Fruit fly (Drosophila melanogaster) whole organism, embryonic: ENCODE data around the gene CG8562.

ENCODE experiments used
- Ada2b ChIP-seq: fragments of 200-800 bp; sonication (Bioruptor generic); IDR thresholded peaks from 2 replicates; pipeline ENCODE4 v1.3.6; 2022; ENCODE audit warnings: missing biosample characterization, missing genetic modification characterization
- Asciz ChIP-seq: fragments of 200-800 bp; sonication (Bioruptor generic); optimal IDR thresholded peaks from 2 replicates; lab custom pipeline; 2017; ENCODE audit warnings: missing biosample characterization, mild to moderate bottlenecking, missing genetic modification characterization, missing genetic modification reagents
- Bdp1 ChIP-seq: fragments of 200-800 bp; sonication (Bioruptor generic); optimal IDR thresholded peaks from 3 replicates; lab custom pipeline; 2016; ENCODE audit warnings: missing biosample characterization, missing genetic modification characterization
- CG10462 ChIP-seq: fragments of 200-800 bp; sonication (Bioruptor generic); optimal IDR thresholded peaks from 2 replicates; lab custom pipeline; 2016; ENCODE audit warnings: missing biosample characterization, missing genetic modification characterization
- CG11085 ChIP-seq: fragments of 200-800 bp; sonication (Bioruptor generic); IDR thresholded peaks from 2 replicates; pipeline ENCODE4 v1.3.6; 2022; ENCODE audit warnings: missing biosample characterization, missing genetic modification characterization
- CG11695 ChIP-seq: fragments of 200-800 bp; sonication (Bioruptor generic); IDR thresholded peaks from 3 replicates; pipeline ENCODE4 v1.3.6; 2022; ENCODE audit warnings: missing biosample characterization, missing genetic modification characterization
- CG12104 ChIP-seq: fragments of 200-800 bp; sonication (Bioruptor generic); optimal IDR thresholded peaks from 3 replicates; lab custom pipeline; 2016; ENCODE audit warnings: missing biosample characterization, missing genetic modification characterization
- CG13894 ChIP-seq: fragments of 200-800 bp; sonication (Bioruptor generic); optimal IDR thresholded peaks from 3 replicates; lab custom pipeline; 2018; ENCODE audit warnings: missing biosample characterization, mild to moderate bottlenecking, missing genetic modification characterization, moderate library complexity
- CG16813 ChIP-seq: fragments of 200-800 bp; sonication (Bioruptor generic); IDR thresholded peaks from 3 replicates; pipeline ENCODE4 v1.3.6; 2022; ENCODE audit warnings: missing biosample characterization, missing genetic modification characterization; ENCODE audit not compliant: partially characterized antibody
- CG30020 ChIP-seq: fragments of 200-800 bp; optimal IDR thresholded peaks from 2 replicates; lab custom pipeline; 2019; ENCODE audit warnings: missing biosample characterization, mild to moderate bottlenecking, missing genetic modification characterization, moderate library complexity
- CG3065 ChIP-seq: fragments of 200-800 bp; sonication (Bioruptor generic); optimal IDR thresholded peaks from 2 replicates; lab custom pipeline; 2016; ENCODE audit warnings: missing biosample characterization, missing genetic modification characterization
- CG32532 ChIP-seq: fragments of 200-800 bp; sonication (Bioruptor generic); IDR thresholded peaks from 2 replicates; pipeline ENCODE4 v1.3.6; 2022; ENCODE audit warnings: missing biosample characterization, missing genetic modification characterization
- CG34224 ChIP-seq: fragments of 200-800 bp; sonication (Bioruptor generic); IDR thresholded peaks from 3 replicates; pipeline ENCODE4 v1.3.6; 2022; ENCODE audit warnings: missing biosample characterization, missing genetic modification characterization; ENCODE audit not compliant: partially characterized antibody
- CG4328 ChIP-seq: fragments of 200-800 bp; sonication (Bioruptor generic); optimal IDR thresholded peaks from 3 replicates; lab custom pipeline; 2017; ENCODE audit warnings: missing biosample characterization, missing genetic modification reagents, missing genetic modification characterization
- CG4730 ChIP-seq: fragments of 200-800 bp; sonication (Bioruptor generic); IDR thresholded peaks from 2 replicates; pipeline ENCODE4 v1.3.6; 2022; ENCODE audit warnings: missing biosample characterization, missing genetic modification characterization
- CG6272 ChIP-seq: fragments of 200-800 bp; sonication (Bioruptor generic); IDR thresholded peaks from 2 replicates; pipeline ENCODE4 v1.3.6; 2022; ENCODE audit warnings: missing biosample characterization, missing genetic modification characterization
- CG7357 ChIP-seq: fragments of 200-800 bp; sonication (Bioruptor generic); IDR thresholded peaks from 3 replicates; pipeline ENCODE4 v1.3.6; 2022; ENCODE audit warnings: missing biosample characterization, missing genetic modification characterization
- CG8478 ChIP-seq: fragments of >200 bp; optimal IDR thresholded peaks from 2 replicates; lab custom pipeline; 2018
- Doc2 ChIP-seq: fragments of 200-800 bp; sonication (Bioruptor generic); IDR thresholded peaks from 2 replicates; pipeline ENCODE4 v1.3.6; 2022; ENCODE audit warnings: missing biosample characterization, missing genetic modification characterization
- Doc3 ChIP-seq: fragments of 200-800 bp; sonication (Bioruptor generic); IDR thresholded peaks from 3 replicates; pipeline ENCODE4 v1.3.6; 2022; ENCODE audit warnings: missing biosample characterization, missing genetic modification characterization; ENCODE audit not compliant: partially characterized antibody
- Jarid2 ChIP-seq: fragments of 200-800 bp; sonication (Bioruptor generic); optimal IDR thresholded peaks from 3 replicates; lab custom pipeline; 2017; ENCODE audit warnings: mild to moderate bottlenecking, missing biosample characterization, missing genetic modification reagents, missing genetic modification characterization
- Lpt ChIP-seq: fragments of >200 bp; optimal IDR thresholded peaks from 2 replicates; lab custom pipeline; 2018; ENCODE audit warnings: missing biosample characterization, missing genetic modification characterization
- MESR4 ChIP-seq: fragments of 200-800 bp; sonication (Bioruptor generic); optimal IDR thresholded peaks from 2 replicates; lab custom pipeline; 2018; ENCODE audit warnings: missing biosample characterization, mild to moderate bottlenecking, missing genetic modification characterization, moderate library complexity
- NfI ChIP-seq: fragments of 200-800 bp; sonication (Bioruptor generic); optimal IDR thresholded peaks from 3 replicates; lab custom pipeline; 2018; ENCODE audit warnings: missing biosample characterization, mild to moderate bottlenecking, missing genetic modification characterization, moderate library complexity
- PHDP ChIP-seq: fragments of 200-800 bp; sonication (Bioruptor generic); optimal IDR thresholded peaks from 3 replicates; lab custom pipeline; 2018; ENCODE audit warnings: missing biosample characterization, mild to moderate bottlenecking, missing genetic modification characterization, moderate library complexity
- Taf1 ChIP-seq: fragments of 200-800 bp; sonication (Bioruptor generic); IDR thresholded peaks from 2 replicates; pipeline ENCODE4 v1.3.6; 2022; ENCODE audit warnings: missing biosample characterization, missing genetic modification characterization
- Usf ChIP-seq: fragments of 200-800 bp; sonication (Bioruptor generic); optimal IDR thresholded peaks from 2 replicates; lab custom pipeline; 2017; ENCODE audit warnings: missing genotype, missing biosample characterization, missing genetic modification characterization
- ara ChIP-seq: fragments of 200-800 bp; sonication (Bioruptor generic); IDR thresholded peaks from 2 replicates; pipeline ENCODE4 v1.3.6; 2022; ENCODE audit warnings: missing biosample characterization, missing genetic modification characterization
- bowl ChIP-seq: fragments of 200-800 bp; sonication (Bioruptor generic); IDR thresholded peaks from 2 replicates; pipeline ENCODE4 v1.3.6; 2022; ENCODE audit warnings: missing biosample characterization, missing genetic modification characterization
- btn ChIP-seq: fragments of 200-800 bp; sonication (Bioruptor generic); optimal IDR thresholded peaks from 2 replicates; lab custom pipeline; 2016; ENCODE audit warnings: missing biosample characterization, missing genetic modification characterization
- caup ChIP-seq: fragments of 200-800 bp; sonication (Bioruptor generic); optimal IDR thresholded peaks from 3 replicates; lab custom pipeline; 2017; ENCODE audit warnings: missing biosample characterization, mild to moderate bottlenecking, missing genetic modification characterization, moderate library complexity; ENCODE audit not compliant: severe bottlenecking
- chn ChIP-seq: fragments of 200-800 bp; sonication (Bioruptor generic); optimal IDR thresholded peaks from 2 replicates; lab custom pipeline; 2016; ENCODE audit warnings: missing biosample characterization, missing genetic modification characterization
- cwo ChIP-seq: fragments of 200-800 bp; sonication (Bioruptor generic); optimal IDR thresholded peaks from 3 replicates; lab custom pipeline; 2017; ENCODE audit warnings: missing biosample characterization, missing genetic modification characterization, mild to moderate bottlenecking, moderate library complexity, missing genetic modification reagents
- dpn ChIP-seq, 2 experiments: fragments of 200-800 bp; sonication (Bioruptor generic); optimal IDR thresholded peaks; 3 replicates each; lab custom pipeline; 2016; ENCODE audit warnings: missing biosample characterization in 2 of 2, missing genetic modification characterization in 2 of 2
- fd3F ChIP-seq: fragments of 200-800 bp; sonication (Bioruptor generic); optimal IDR thresholded peaks from 2 replicates; lab custom pipeline; 2018; ENCODE audit warnings: missing biosample characterization, mild to moderate bottlenecking, missing genetic modification characterization, moderate library complexity
- fu2 ChIP-seq: fragments of 200-800 bp; sonication (Bioruptor generic); optimal IDR thresholded peaks from 2 replicates; lab custom pipeline; 2016; ENCODE audit warnings: missing biosample characterization, missing genetic modification characterization
- gce ChIP-seq: fragments of 200-800 bp; sonication (Bioruptor generic); IDR thresholded peaks from 3 replicates; pipeline ENCODE4 v1.3.6; 2022; ENCODE audit warnings: missing biosample characterization, missing genetic modification characterization
- grau ChIP-seq: fragments of 200-800 bp; optimal IDR thresholded peaks from 3 replicates; lab custom pipeline; 2019; ENCODE audit warnings: missing biosample characterization, mild to moderate bottlenecking, missing genetic modification characterization, moderate library complexity
- gsb-n ChIP-seq: fragments of 200-800 bp; sonication (Bioruptor generic); optimal IDR thresholded peaks from 3 replicates; lab custom pipeline; 2018; ENCODE audit warnings: missing biosample characterization, mild to moderate bottlenecking, missing genetic modification characterization
- her ChIP-seq: fragments of 200-800 bp; sonication (Bioruptor generic); optimal IDR thresholded peaks from 2 replicates; lab custom pipeline; 2016; ENCODE audit warnings: missing biosample characterization, missing genetic modification characterization
- hth ChIP-seq: fragments of >200 bp; optimal IDR thresholded peaks from 2 replicates; lab custom pipeline; 2017; ENCODE audit warnings: inconsistent platforms
- jing ChIP-seq: fragments of 200-800 bp; sonication (Bioruptor generic); optimal IDR thresholded peaks from 2 replicates; lab custom pipeline; 2018; ENCODE audit warnings: missing biosample characterization, mild to moderate bottlenecking, missing genetic modification characterization
- ken ChIP-seq: fragments of 200-800 bp; sonication (Bioruptor generic); IDR thresholded peaks from 3 replicates; pipeline ENCODE4 v1.3.6; 2022; ENCODE audit warnings: missing biosample characterization, missing genetic modification characterization
- lab ChIP-seq: fragments of 200-800 bp; sonication (Bioruptor generic); optimal IDR thresholded peaks from 3 replicates; lab custom pipeline; 2017; ENCODE audit warnings: missing biosample characterization, missing genetic modification characterization, mild to moderate bottlenecking, moderate library complexity, missing genetic modification reagents
- luna ChIP-seq: fragments of 200-800 bp; sonication (Bioruptor generic); optimal IDR thresholded peaks from 2 replicates; lab custom pipeline; 2016; ENCODE audit warnings: missing biosample characterization, missing genetic modification characterization
- ssp ChIP-seq: fragments of 200-800 bp; sonication (Bioruptor generic); IDR thresholded peaks from 2 replicates; pipeline ENCODE4 v1.3.6; 2022; ENCODE audit warnings: missing biosample characterization, missing genetic modification characterization
- tap ChIP-seq: fragments of 200-800 bp; optimal IDR thresholded peaks from 3 replicates; lab custom pipeline; 2019; ENCODE audit warnings: missing biosample characterization, mild to moderate bottlenecking, missing genetic modification characterization, moderate library complexity
- ttk ChIP-seq: fragments of 200-800 bp; sonication (Bioruptor generic); IDR thresholded peaks from 2 replicates; pipeline ENCODE4 v2.1.2; 2022; ENCODE audit warnings: missing biosample characterization, missing genetic modification characterization
- zfh2 ChIP-seq: fragments of 200-800 bp; sonication (Bioruptor generic); optimal IDR thresholded peaks from 2 replicates; lab custom pipeline; 2016; ENCODE audit warnings: missing biosample characterization, missing genetic modification characterization

The CG8562 gene

dm6 chr3L:7434715-7435653, 36.9 kb downstream of the CG8562 start, which contains the start of gene Rac2 (continued):
- TF ChIP-seq MESR4 (GFP tag; lab: Kevin White, UChicago) (peak; percentile 14), hth (lab: Kevin White, UChicago) (no peak), zfh2 (GFP tag; lab: Kevin White, UChicago) (no peak), CG4730 (no peak), luna (GFP tag; lab: Kevin White, UChicago) (no peak), CG8478 (lab: Kevin White, UChicago) (peak; percentile 91), NfI (GFP tag; lab: Kevin White, UChicago) (peak; percentile 13), CG10462 (no peak), chn (peak; percentile 57), Doc2 (GFP tag; lab: Robert Waterston, UW) (no peak), caup (GFP tag; lab: Kevin White, UChicago) (peak; percentile 54), CG13894 (tag; lab: Kevin White, UChicago) (no peak), Usf (no peak), Lpt (GFP tag; lab: Kevin White, UChicago) (no peak), CG11695 (0 out of 3 replicates have a peak, but pooled peaks have one; percentile 27), Doc3 (no peak), gce (GFP tag; lab: Robert Waterston, UW) (peak; percentile 51; the same call in 1 of the 3 replicates), grau (tag; lab: Kevin White, UChicago) (peak; percentile 90), jing (GFP tag; lab: Kevin White, UChicago) (no peak), ssp (GFP tag; lab: Robert Waterston, UW) (no peak), CG12104 (no peak), dpn (GFP tag; optimal IDR thresholded peaks at IDR 0.05; lab: Kevin White, UChicago) (no peak), CG32532 (GFP tag; lab: Robert Waterston, UW) (peak; percentile 61; the same call in 1 of the 2 replicates), PHDP (tag; lab: Kevin White, UChicago) (peak; percentile 23), CG16813 (GFP tag; lab: Robert Waterston, UW) (peak; percentile 40; the same call in 1 of the 3 replicates), bowl (GFP tag; lab: Robert Waterston, UW) (no peak), CG34224 (peak; percentile 42; the same call in 2 of the 3 replicates), gsb-n (tag; lab: Kevin White, UChicago) (peak; percentile 56), fu2 (GFP tag; lab: Kevin White, UChicago) (no peak), ken (GFP tag; lab: Robert Waterston, UW) (0 out of 3 replicates have a peak, but pooled peaks have one; percentile 4), lab (GFP tag; lab: Kevin White, UChicago) (peak; percentile 49), Bdp1 (no peak), ara (GFP tag; lab: Robert Waterston, UW) (0 out of 2 replicates have a peak, but pooled peaks have one; percentile 20), CG30020 (no peak), cwo (GFP tag; lab: Kevin White, UChicago) (no peak), Ada2b (GFP tag; lab: Robert Waterston, UW) (no peak), her (GFP tag; lab: Kevin White, UChicago) (peak; percentile 24), btn (GFP tag; lab: Kevin White, UChicago) (no peak), CG11085 (GFP tag; lab: Robert Waterston, UW) (no peak), tap (no peak), CG6272 (GFP tag; lab: Robert Waterston, UW) (no peak), Asciz (no peak), CG4328 (GFP tag; lab: Kevin White, UChicago) (no peak), Jarid2 (GFP tag; lab: Kevin White, UChicago) (peak; percentile 66), ttk (GFP tag; lab: Robert Waterston, UW) (no peak), Taf1 (GFP tag; lab: Robert Waterston, UW) (no peak), fd3F (GFP tag; lab: Kevin White, UChicago) (no peak), CG3065 (GFP tag; lab: Kevin White, UChicago) (no peak), CG7357 (GFP tag; lab: Robert Waterston, UW) (0 out of 3 replicates have a peak, but pooled peaks have one; percentile 13)
